Worm (Caenorhabditis elegans): ENCODE measurements around the gene fbxa-90.

fbxa-90 gene

ce11 chrV:17013232-17013631 is 46.6 kb downstream of the fbxa-90 start, which contains the start of gene clec-241:
TSS of gene clec-241 (minus strand) at chrV:17013332.
- TF ChIP-seq ama-1 (optimal IDR thresholded peaks at IDR 0.05) (no peak), flt-1 (GFP tag; IDR thresholded peaks at IDR 0.05) (no peak), sea-1 (GFP tag; conservative IDR thresholded peaks at IDR 0.05) (no peak), B0310.2 (tag; optimal IDR thresholded peaks at IDR 0.05) (no peak), F13C5.2 (tag; optimal IDR thresholded peaks at IDR 0.05) (no peak), hmbx-1 (tag; optimal IDR thresholded peaks at IDR 0.05) (no peak), ceh-13 (GFP tag; optimal IDR thresholded peaks at IDR 0.05) (no peak), scrt-1 (GFP tag; IDR thresholded peaks at IDR 0.05) (no peak), tbx-11 (GFP tag; IDR thresholded peaks at IDR 0.05) (no peak), tra-4 (tag; optimal IDR thresholded peaks at IDR 0.05) (no peak), ceh-36 (tag; optimal IDR thresholded peaks at IDR 0.05) (no peak), hnd-1 (tag; optimal IDR thresholded peaks at IDR 0.05) (no peak), hmg-4 (GFP tag; optimal IDR thresholded peaks at IDR 0.05) (no peak)

- TF ChIP-seq hnd-1 (tag; optimal IDR thresholded peaks at IDR 0.05): no peak
- TF ChIP-seq aly-1 (tag; optimal IDR thresholded peaks at IDR 0.05): no peak
- no peak for TF ChIP-seq F13C5.2 (tag; optimal IDR thresholded peaks at IDR 0.05)
- TF ChIP-seq scrt-1 (GFP tag; IDR thresholded peaks at IDR 0.05): no peak
- no peak for TF ChIP-seq pes-1 (GFP tag; IDR thresholded peaks at IDR 0.05)
- no peak for TF ChIP-seq tra-4 (tag; optimal IDR thresholded peaks at IDR 0.05)
- TF ChIP-seq ceh-36 (tag; optimal IDR thresholded peaks at IDR 0.05): no peak
- TF ChIP-seq ets-7 (tag; optimal IDR thresholded peaks at IDR 0.05): no peak
- TF ChIP-seq flt-1 (GFP tag; IDR thresholded peaks at IDR 0.05): no peak
- TF ChIP-seq tbx-37 (GFP tag; conservative IDR thresholded peaks at IDR 0.05): no peak
Measured at ce11 chrV:17014050-17014449, 47.4 kb downstream of the fbxa-90 start, which contains the start of gene clc-13. TSS of gene clc-13 (plus strand) at chrV:17014408.

- TF ChIP-seq tbx-11 (GFP tag; IDR thresholded peaks at IDR 0.05) (no peak), hnd-1 (tag; optimal IDR thresholded peaks at IDR 0.05) (no peak), hmbx-1 (tag; optimal IDR thresholded peaks at IDR 0.05) (no peak), F13C5.2 (tag; optimal IDR thresholded peaks at IDR 0.05) (no peak), ets-7 (tag; optimal IDR thresholded peaks at IDR 0.05) (no peak), pes-1 (GFP tag; IDR thresholded peaks at IDR 0.05) (no peak), scrt-1 (GFP tag; IDR thresholded peaks at IDR 0.05) (no peak), ceh-36 (tag; optimal IDR thresholded peaks at IDR 0.05) (no peak), ceh-13 (GFP tag; optimal IDR thresholded peaks at IDR 0.05) (no peak), ama-1 (optimal IDR thresholded peaks at IDR 0.05) (no peak), flt-1 (GFP tag; IDR thresholded peaks at IDR 0.05) (no peak), hmg-4 (GFP tag; optimal IDR thresholded peaks at IDR 0.05) (no peak), tra-4 (tag; optimal IDR thresholded peaks at IDR 0.05) (no peak), sea-1 (GFP tag; conservative IDR thresholded peaks at IDR 0.05) (no peak), aly-1 (tag; optimal IDR thresholded peaks at IDR 0.05) (no peak), B0310.2 (tag; optimal IDR thresholded peaks at IDR 0.05) (no peak), tbx-37 (GFP tag; conservative IDR thresholded peaks at IDR 0.05) (no peak)
Measured at ce11 chrV:17016787-17017186, 50.2 kb downstream of the fbxa-90 start, which contains the start of gene srh-97. TSS of gene srh-97 (plus strand) at chrV:17017087.
